Fruit fly (Drosophila melanogaster) whole organism, embryonic: Measurements from ENCODE around the gene CG32202.

Source experiments
- Blimp-1 ChIP-seq: fragments of 200-800 bp; sonication (Bioruptor generic); optimal IDR thresholded peaks from 3 replicates; lab custom pipeline; 2018; ENCODE audit warnings: missing biosample characterization, missing genetic modification characterization, mild to moderate bottlenecking, moderate library complexity, missing genetic modification reagents
- CG14050 ChIP-seq: fragments of 200-800 bp; sonication (Bioruptor generic); IDR thresholded peaks from 3 replicates; pipeline ENCODE4 v1.3.6; 2022; ENCODE audit warnings: missing biosample characterization, missing genetic modification characterization
- CG33557 ChIP-seq: fragments of 200-800 bp; sonication (Bioruptor generic); optimal IDR thresholded peaks from 2 replicates; lab custom pipeline; 2019; ENCODE audit warnings: missing biosample characterization, mild to moderate bottlenecking, missing genetic modification characterization, moderate library complexity
- E2f1 ChIP-seq: fragments of 200-800 bp; sonication (Bioruptor generic); IDR thresholded peaks from 2 replicates; pipeline ENCODE4 v1.3.6; 2022; ENCODE audit warnings: missing biosample characterization, missing genetic modification characterization
- Myb ChIP-seq: fragments of 200-800 bp; sonication (Bioruptor generic); optimal IDR thresholded peaks from 2 replicates; lab custom pipeline; 2016; ENCODE audit warnings: missing biosample characterization, missing genetic modification characterization
- bbx ChIP-seq: fragments of 200-800 bp; sonication (Bioruptor generic); IDR thresholded peaks from 2 replicates; pipeline ENCODE4 v1.3.6; 2022; ENCODE audit warnings: missing biosample characterization, missing genetic modification characterization; ENCODE audit not compliant: partially characterized antibody
- danr ChIP-seq: fragments of 200-800 bp; sonication (Bioruptor generic); IDR thresholded peaks from 2 replicates; pipeline ENCODE4 v1.3.6; 2022; ENCODE audit warnings: missing biosample characterization, missing genetic modification characterization
- row ChIP-seq: fragments of 200-800 bp; sonication (Bioruptor generic); IDR thresholded peaks from 3 replicates; pipeline ENCODE4 v1.3.6; 2022; ENCODE audit warnings: missing biosample characterization, missing genetic modification characterization
- zen ChIP-seq: fragments of 200-800 bp; sonication (Bioruptor generic); optimal IDR thresholded peaks from 3 replicates; lab custom pipeline; 2018; ENCODE audit warnings: missing biosample characterization, mild to moderate bottlenecking, missing genetic modification characterization, moderate library complexity

DNA sequence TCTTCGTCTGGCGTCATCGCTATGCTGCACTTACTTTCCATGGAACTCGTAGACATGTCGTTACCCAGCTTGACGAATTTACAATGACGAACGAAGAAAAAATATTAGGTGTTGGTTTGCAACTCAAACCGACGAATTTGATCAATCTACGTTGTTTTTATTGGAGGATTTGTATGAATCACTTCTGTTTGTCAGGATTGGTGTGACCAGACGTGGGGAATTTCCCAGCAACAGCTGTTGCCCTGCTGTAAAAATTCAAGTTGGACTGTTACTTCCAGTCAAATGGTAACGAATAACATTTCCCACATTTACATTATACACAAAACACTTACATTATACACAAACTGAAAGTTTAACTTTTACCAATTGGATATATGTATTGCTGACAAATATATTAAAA, 1.9 kb downstream of the CG32202 start, which contains the start of gene Chmp1:
- TF ChIP-seq zen (no peak), Myb (no peak), bbx (GFP tag; lab: Robert Waterston, UW) (no peak), Blimp-1 (GFP tag; lab: Kevin White, UChicago) (no peak), E2f1 (no peak), CG33557 (no peak), danr (GFP tag; lab: Robert Waterston, UW) (no peak), CG14050 (no peak), row (GFP tag; lab: Robert Waterston, UW) (no peak)
